Worm (Caenorhabditis elegans) whole organism, mixed stage, embryonic: Measurements from ENCODE around the gene C45H4.21.

Experiments used
- ces-1 ChIP-seq: fragments of 150-350 bp; optimal IDR thresholded peaks from 2 replicates; lab custom pipeline; 2014; ENCODE audit warnings: missing biosample characterization, missing genetic modification reagents, missing genetic modification characterization
- flh-1 ChIP-seq: fragments of 200-800 bp; sonication (Bioruptor generic); optimal IDR thresholded peaks from 2 replicates; lab custom pipeline; 2018; ENCODE audit warnings: mild to moderate bottlenecking, missing genetic modification characterization, moderate library complexity, missing compliant biosample characterization
- lin-13 ChIP-seq: fragments of 150-350 bp; optimal IDR thresholded peaks from 2 replicates; lab custom pipeline; 2014; ENCODE audit warnings: missing biosample characterization, missing genetic modification characterization
- lsy-2 ChIP-seq: fragments of 150-350 bp; optimal IDR thresholded peaks from 2 replicates; lab custom pipeline; 2014; ENCODE audit warnings: missing biosample characterization, missing genetic modification characterization
- mep-1 ChIP-seq: fragments of 150-350 bp; optimal IDR thresholded peaks from 2 replicates; lab custom pipeline; 2017; ENCODE audit warnings: missing biosample characterization, missing genetic modification reagents, missing genetic modification characterization, inconsistent platforms
- nhr-237 ChIP-seq: fragments of 150-350 bp; optimal IDR thresholded peaks from 2 replicates; lab custom pipeline; 2014; ENCODE audit warnings: missing biosample characterization, missing genetic modification characterization
- nhr-28 ChIP-seq: fragments of 150-350 bp; optimal IDR thresholded peaks from 2 replicates; lab custom pipeline; 2014; ENCODE audit warnings: missing biosample characterization, missing genetic modification characterization
- nhr-76 ChIP-seq: sonication (generic microtip); optimal IDR thresholded peaks from 2 replicates; lab custom pipeline; 2017; ENCODE audit warnings: missing biosample characterization, missing genetic modification characterization
- sem-2 ChIP-seq: fragments of 200-800 bp; sonication (Bioruptor generic); optimal IDR thresholded peaks from 2 replicates; lab custom pipeline; 2018; ENCODE audit warnings: mild to moderate bottlenecking, missing genetic modification characterization, missing compliant biosample characterization

DNA sequence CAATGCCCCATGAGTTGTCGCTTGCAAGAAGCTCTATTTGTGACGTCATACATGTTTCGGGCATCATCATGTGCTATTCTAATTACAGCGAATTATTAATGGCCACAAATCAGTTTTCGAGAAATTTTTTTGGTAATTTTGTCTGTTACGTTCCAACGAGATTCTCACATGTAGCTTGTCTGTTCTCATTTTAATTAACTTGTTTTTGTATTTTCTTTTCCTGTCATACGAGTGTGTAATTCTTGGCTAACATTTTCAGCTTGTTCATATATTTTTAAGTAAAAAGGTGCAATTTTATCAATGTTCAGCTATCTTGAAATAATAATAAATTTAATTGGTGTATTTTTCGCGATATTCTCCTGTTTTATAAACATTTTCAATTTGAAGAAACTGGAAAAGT, 5.9 kb upstream of the C45H4.21 start, which contains the start of gene srbc-21:
- TF ChIP-seq nhr-28 (tag; lab: Kevin White, UChicago) (no peak), nhr-237 (tag; lab: Kevin White, UChicago) (no peak), sem-2 (GFP tag; lab: Kevin White, UChicago) (no peak), flh-1 (no peak), lsy-2 (tag; lab: Kevin White, UChicago) (no peak), ces-1 (GFP tag; lab: Kevin White, UChicago) (no peak), mep-1 (tag; lab: Kevin White, UChicago) (no peak), nhr-76 (tag; lab: Kevin White, UChicago) (no peak), lin-13 (tag; lab: Kevin White, UChicago) (no peak)
